Worm (Caenorhabditis elegans) whole organism, late embryonic: ENCODE data around the gene W03C9.5.

Experiments
- C08G9.2 ChIP-seq: sonication (generic microtip); optimal IDR thresholded peaks from 2 replicates; lab custom pipeline; 2016; ENCODE audit warnings: mild to moderate bottlenecking, missing genetic modification characterization, moderate library complexity, missing compliant biosample characterization
- C38D4.7 ChIP-seq: fragments of 200-800 bp; sonication (Bioruptor generic); optimal IDR thresholded peaks from 2 replicates; lab custom pipeline; 2018; ENCODE audit warnings: mild to moderate bottlenecking, missing genetic modification characterization, moderate library complexity, missing compliant biosample characterization
- F13H6.1 ChIP-seq: sonication (generic microtip); optimal IDR thresholded peaks from 2 replicates; lab custom pipeline; 2016; ENCODE audit warnings: missing genetic modification characterization, missing compliant biosample characterization
- T23F11.4 ChIP-seq: fragments of 200-800 bp; sonication (Bioruptor generic); optimal IDR thresholded peaks from 2 replicates; lab custom pipeline; 2018; ENCODE audit warnings: mild to moderate bottlenecking, missing genetic modification characterization, missing compliant biosample characterization
- Y22D7AL.16 ChIP-seq: sonication (generic microtip); optimal IDR thresholded peaks from 2 replicates; lab custom pipeline; 2016; ENCODE audit warnings: missing genetic modification characterization, missing compliant biosample characterization
- ahr-1 ChIP-seq: sonication (generic microtip); optimal IDR thresholded peaks from 2 replicates; lab custom pipeline; 2016; ENCODE audit warnings: missing genetic modification characterization, missing compliant biosample characterization
- ama-1 ChIP-seq: fragments of 150-350 bp; optimal IDR thresholded peaks from 2 replicates; lab custom pipeline; 2014
- ceh-14 ChIP-seq: sonication (generic microtip); optimal IDR thresholded peaks from 2 replicates; lab custom pipeline; 2016; ENCODE audit warnings: missing genotype, missing genetic modification characterization, missing compliant biosample characterization
- ceh-19 ChIP-seq: fragments of 200-800 bp; sonication (Bioruptor generic); optimal IDR thresholded peaks from 2 replicates; lab custom pipeline; 2018; ENCODE audit warnings: mild to moderate bottlenecking, missing genetic modification characterization, missing compliant biosample characterization
- ceh-2 ChIP-seq: sonication (generic microtip); optimal IDR thresholded peaks from 2 replicates; lab custom pipeline; 2016; ENCODE audit warnings: missing genotype, missing genetic modification characterization, missing compliant biosample characterization
- ceh-22 ChIP-seq: sonication (generic microtip); optimal IDR thresholded peaks from 2 replicates; lab custom pipeline; 2017; ENCODE audit warnings: missing biosample characterization, missing genetic modification characterization
- ceh-30 ChIP-seq: fragments of 150-350 bp; optimal IDR thresholded peaks from 2 replicates; lab custom pipeline; 2014; ENCODE audit warnings: missing biosample characterization, missing genetic modification characterization
- ceh-31 ChIP-seq: sonication (generic microtip); optimal IDR thresholded peaks from 2 replicates; lab custom pipeline; 2016; ENCODE audit warnings: missing genetic modification characterization, missing compliant biosample characterization
- ceh-45 ChIP-seq: fragments of 200-800 bp; sonication (Bioruptor generic); IDR thresholded peaks from 2 replicates; pipeline ENCODE4 v1.3.6; 2022; ENCODE audit warnings: missing genetic modification reagents, missing genetic modification characterization, missing compliant biosample characterization
- ceh-6 ChIP-seq: fragments of 200-800 bp; sonication (Bioruptor generic); optimal IDR thresholded peaks from 2 replicates; lab custom pipeline; 2018; ENCODE audit warnings: mild to moderate bottlenecking, missing genetic modification characterization, missing compliant biosample characterization
- che-1 ChIP-seq: sonication (generic microtip); optimal IDR thresholded peaks from 2 replicates; lab custom pipeline; 2016; ENCODE audit warnings: mild to moderate bottlenecking, missing genetic modification characterization, missing compliant biosample characterization
- dve-1 ChIP-seq: sonication (generic microtip); optimal IDR thresholded peaks from 2 replicates; lab custom pipeline; 2017; ENCODE audit warnings: antibody characterized with exemption, mild to moderate bottlenecking, missing genetic modification characterization, missing compliant biosample characterization
- elt-2 ChIP-seq: sonication (generic microtip); optimal IDR thresholded peaks from 2 replicates; lab custom pipeline; 2016; ENCODE audit warnings: missing genetic modification reagents, missing genetic modification characterization, missing compliant biosample characterization
- elt-4 ChIP-seq: sonication (generic microtip); optimal IDR thresholded peaks from 2 replicates; lab custom pipeline; 2016; ENCODE audit warnings: missing genetic modification characterization, missing compliant biosample characterization
- fax-1 ChIP-seq: sonication (generic microtip); optimal IDR thresholded peaks from 2 replicates; lab custom pipeline; 2016; ENCODE audit warnings: missing genotype, missing genetic modification characterization, missing compliant biosample characterization
- fkh-10 ChIP-seq: fragments of 150-350 bp; optimal IDR thresholded peaks from 2 replicates; lab custom pipeline; 2014; ENCODE audit warnings: missing biosample characterization, missing genetic modification reagents, missing genetic modification characterization
- fkh-6 ChIP-seq: sonication (generic microtip); optimal IDR thresholded peaks from 2 replicates; lab custom pipeline; 2016; ENCODE audit warnings: missing genetic modification characterization, missing compliant biosample characterization
- hlh-15 ChIP-seq: sonication (generic microtip); optimal IDR thresholded peaks from 2 replicates; lab custom pipeline; 2016; ENCODE audit warnings: missing genetic modification characterization, missing compliant biosample characterization
- hlh-30 ChIP-seq: sonication (generic microtip); optimal IDR thresholded peaks from 2 replicates; lab custom pipeline; 2017; ENCODE audit warnings: antibody characterized with exemption, missing genetic modification characterization, missing compliant biosample characterization; ENCODE audit not compliant: insufficient read depth
- hlh-8 ChIP-seq: sonication (generic microtip); optimal IDR thresholded peaks from 2 replicates; lab custom pipeline; 2016; ENCODE audit warnings: missing genotype, missing genetic modification characterization, missing compliant biosample characterization
- lim-6 ChIP-seq: sonication (generic microtip); optimal IDR thresholded peaks from 2 replicates; lab custom pipeline; 2016; ENCODE audit warnings: missing genetic modification characterization, missing compliant biosample characterization
- lin-11 ChIP-seq: fragments of 200-800 bp; sonication (Bioruptor generic); optimal IDR thresholded peaks from 2 replicates; lab custom pipeline; 2018; ENCODE audit warnings: mild to moderate bottlenecking, missing genetic modification characterization, missing compliant biosample characterization
- mec-3 ChIP-seq: sonication (generic microtip); optimal IDR thresholded peaks from 2 replicates; lab custom pipeline; 2016; ENCODE audit warnings: borderline replicate concordance, missing genetic modification characterization, missing compliant biosample characterization
- nfya-1 ChIP-seq: sonication (generic microtip); optimal IDR thresholded peaks from 2 replicates; lab custom pipeline; 2017; ENCODE audit warnings: missing genetic modification characterization, mild to moderate bottlenecking, missing compliant biosample characterization, antibody characterized with exemption, moderate library complexity
- nhr-11 ChIP-seq: fragments of 150-350 bp; optimal IDR thresholded peaks from 2 replicates; lab custom pipeline; 2014; ENCODE audit warnings: missing biosample characterization, missing genetic modification characterization
- nhr-232 ChIP-seq: sonication (generic microtip); optimal IDR thresholded peaks from 2 replicates; lab custom pipeline; 2016; ENCODE audit warnings: missing genetic modification characterization, missing compliant biosample characterization
- odd-2 ChIP-seq: sonication (generic microtip); optimal IDR thresholded peaks from 2 replicates; lab custom pipeline; 2017; ENCODE audit warnings: antibody characterized with exemption, mild to moderate bottlenecking, missing genetic modification characterization, missing compliant biosample characterization
- pag-3 ChIP-seq: sonication (generic microtip); optimal IDR thresholded peaks from 2 replicates; lab custom pipeline; 2016; ENCODE audit warnings: missing compliant biosample characterization, missing genetic modification characterization, borderline replicate concordance
- pax-1 ChIP-seq: fragments of 150-350 bp; optimal IDR thresholded peaks from 2 replicates; lab custom pipeline; 2014; ENCODE audit warnings: missing biosample characterization, missing genetic modification characterization
- pha-2 ChIP-seq: sonication (generic microtip); optimal IDR thresholded peaks from 2 replicates; lab custom pipeline; 2017; ENCODE audit warnings: mild to moderate bottlenecking, missing genetic modification characterization, missing compliant biosample characterization
- pha-4 ChIP-seq: fragments of 150-350 bp; optimal IDR thresholded peaks from 2 replicates; lab custom pipeline; 2018; ENCODE audit warnings: missing biosample characterization, missing genetic modification reagents, missing genetic modification characterization
- ref-2 ChIP-seq: sonication (generic microtip); optimal IDR thresholded peaks from 2 replicates; lab custom pipeline; 2016; ENCODE audit warnings: missing genetic modification characterization, missing compliant biosample characterization
- syd-9 ChIP-seq: sonication (generic microtip); optimal IDR thresholded peaks from 2 replicates; lab custom pipeline; 2016; ENCODE audit warnings: mild to moderate bottlenecking, missing genetic modification characterization, moderate library complexity, missing compliant biosample characterization
- tbx-2 ChIP-seq: sonication (generic microtip); optimal IDR thresholded peaks from 2 replicates; lab custom pipeline; 2016; ENCODE audit warnings: missing genetic modification characterization, missing compliant biosample characterization
- tbx-7 ChIP-seq: sonication (generic microtip); optimal IDR thresholded peaks from 2 replicates; lab custom pipeline; 2016; ENCODE audit warnings: missing genotype, missing genetic modification characterization, missing compliant biosample characterization
- ttx-3 ChIP-seq: sonication (generic microtip); optimal IDR thresholded peaks from 2 replicates; lab custom pipeline; 2016; ENCODE audit warnings: missing genetic modification reagents, missing genetic modification characterization, missing compliant biosample characterization
- unc-3 ChIP-seq, 2 experiments: fragments of 200-800 bp in 1 of 2; sonication (Bioruptor generic) in 1 of 2; sonication (generic microtip) in 1 of 2; conservative IDR thresholded peaks in 1 of 2; optimal IDR thresholded peaks in 1 of 2; 2 replicates each; pipeline versions ENCODE4 v1.3.6 to Lab custom; 2016 to 2022; ENCODE audit warnings: missing compliant biosample characterization in 2 of 2, missing genetic modification characterization in 2 of 2, missing genetic modification reagents in 1 of 2
- unc-42 ChIP-seq: sonication (generic microtip); optimal IDR thresholded peaks from 2 replicates; lab custom pipeline; 2016; ENCODE audit warnings: missing genotype, missing genetic modification characterization, missing compliant biosample characterization
- unc-55 ChIP-seq: sonication (generic microtip); optimal IDR thresholded peaks from 2 replicates; lab custom pipeline; 2017; ENCODE audit warnings: missing biosample characterization, missing genetic modification reagents, missing genetic modification characterization
- unc-86 ChIP-seq: sonication (generic microtip); optimal IDR thresholded peaks from 2 replicates; lab custom pipeline; 2016; ENCODE audit warnings: missing genetic modification characterization, missing compliant biosample characterization
- zip-5 ChIP-seq: sonication (generic microtip); optimal IDR thresholded peaks from 2 replicates; lab custom pipeline; 2016; ENCODE audit warnings: missing genetic modification characterization, missing compliant biosample characterization
- ztf-16 ChIP-seq: sonication (generic microtip); optimal IDR thresholded peaks from 2 replicates; lab custom pipeline; 2017; ENCODE audit warnings: missing genetic modification characterization, missing compliant biosample characterization

Gene W03C9.5

DNA sequence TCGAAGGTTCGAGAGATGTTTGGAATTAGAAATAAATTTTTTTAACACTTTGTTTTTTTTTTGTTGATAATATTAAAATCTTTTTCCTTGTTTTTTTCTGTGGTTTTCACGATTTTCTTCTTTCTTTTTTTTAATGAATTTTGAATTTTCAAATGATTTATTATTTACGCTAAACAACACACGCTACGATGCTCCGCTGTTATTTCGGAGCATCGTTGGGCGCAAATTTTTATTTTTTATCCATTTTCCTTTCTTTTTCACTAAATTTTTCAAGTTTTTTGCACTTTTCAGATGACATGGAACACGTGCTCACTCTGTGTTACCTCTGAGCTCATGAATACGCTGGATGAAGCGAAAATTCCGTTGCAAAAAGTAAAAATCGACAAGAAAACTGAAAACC lies 5.3 kb downstream of the W03C9.5 start, which contains the start of the genes W03C9.1 and W03C9.2:
TSS of gene W03C9.1 (minus strand) at position 46 of the 400 bp plus-strand sequence.
TSS of gene W03C9.2 (plus strand) at position 286 of the 400 bp plus-strand sequence.
- TF ChIP-seq lin-11 (tag; lab: Kevin White, UChicago) (no peak), unc-42 (no peak), fax-1 (tag; lab: Kevin White, UChicago) (no peak), ref-2 (tag; lab: Kevin White, UChicago) (no peak), C08G9.2 (tag; lab: Kevin White, UChicago) (no peak), che-1 (tag; lab: Kevin White, UChicago) (no peak), pha-2 (tag; lab: Kevin White, UChicago) (no peak), elt-2 (tag; lab: Kevin White, UChicago) (no peak), Y22D7AL.16 (tag; lab: Kevin White, UChicago) (no peak)

DNA sequence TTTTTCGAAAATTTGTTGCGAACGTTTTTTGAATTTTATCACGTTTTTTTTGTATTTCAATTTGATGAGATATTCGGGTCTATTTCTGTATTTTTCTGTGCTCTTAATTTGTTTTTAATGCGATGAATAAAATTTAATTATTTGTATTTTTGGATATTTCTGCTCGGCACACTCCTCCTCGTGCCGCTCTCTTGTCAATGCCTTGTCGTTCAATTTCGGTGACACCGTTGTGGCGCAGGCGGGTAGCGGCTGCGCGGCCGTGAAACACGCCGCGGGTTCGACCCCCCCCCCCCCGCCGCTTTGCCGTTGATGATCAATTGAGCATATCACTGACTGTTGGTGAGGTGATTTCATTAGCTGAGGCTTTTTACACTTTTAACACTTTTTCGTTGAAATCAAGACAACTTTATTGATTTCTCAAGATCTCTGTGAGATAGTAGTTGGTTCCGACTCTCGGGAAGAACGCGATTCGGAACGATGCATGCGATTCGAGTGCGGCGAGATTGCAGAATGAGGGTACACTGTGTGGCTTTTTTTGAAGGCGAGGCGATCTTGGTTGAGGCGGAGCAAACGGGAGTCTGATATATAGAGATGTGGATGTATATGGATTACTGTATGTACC lies 6.6 kb downstream of the W03C9.5 start:
- TF ChIP-seq nfya-1 (peak; percentile 92), lim-6 (tag; lab: Kevin White, UChicago) (peak; percentile 99), pha-2 (tag; lab: Kevin White, UChicago) (peak; percentile 98), hlh-30 (tag; lab: Kevin White, UChicago) (peak; percentile 87), fkh-6 (peak; percentile 98), ceh-22 (tag; lab: Kevin White, UChicago) (peak; percentile 59), pag-3 (tag; lab: Kevin White, UChicago) (peak; percentile 99), elt-2 (tag; lab: Kevin White, UChicago) (peak; percentile 100), F13H6.1 (tag; lab: Kevin White, UChicago) (peak; percentile 99), ttx-3 (tag; lab: Kevin White, UChicago) (peak; percentile 99), tbx-7 (tag; lab: Kevin White, UChicago) (peak; percentile 87), ceh-19 (GFP tag; lab: Kevin White, UChicago) (peak; percentile 99), ceh-6 (peak; percentile 100), unc-42 (peak; percentile 94), elt-4 (tag; lab: Kevin White, UChicago) (peak; percentile 98), hlh-8 (tag; lab: Kevin White, UChicago) (peak; percentile 98), pax-1 (tag; lab: Kevin White, UChicago) (no peak), mec-3 (tag; lab: Kevin White, UChicago) (peak; percentile 91), ceh-14 (tag; lab: Kevin White, UChicago) (peak; percentile 100), ceh-30 (tag; lab: Kevin White, UChicago) (peak; percentile 88), odd-2 (tag; lab: Kevin White, UChicago) (peak; percentile 89), unc-55 (GFP tag; lab: Kevin White, UChicago) (no peak), ahr-1 (tag; lab: Kevin White, UChicago) (peak; percentile 99), C08G9.2 (tag; lab: Kevin White, UChicago) (peak; percentile 94), hlh-15 (tag; lab: Kevin White, UChicago) (peak; percentile 99), unc-3 (GFP tag; conservative IDR thresholded peaks at IDR 0.05; lab: Robert Waterston, UW) (peak; percentile 100), unc-3 (tag; optimal IDR thresholded peaks at IDR 0.05; lab: Kevin White, UChicago) (peak; percentile 99), che-1 (tag; lab: Kevin White, UChicago) (peak; percentile 99), zip-5 (tag; lab: Kevin White, UChicago) (peak; percentile 95), ref-2 (tag; lab: Kevin White, UChicago) (peak; percentile 99), tbx-2 (tag; lab: Kevin White, UChicago) (peak; percentile 99), T23F11.4 (GFP tag; lab: Kevin White, UChicago) (peak; percentile 100), ceh-31 (tag; lab: Kevin White, UChicago) (peak; percentile 97), lin-11 (tag; lab: Kevin White, UChicago) (peak; percentile 98), ceh-2 (peak; percentile 99), fax-1 (tag; lab: Kevin White, UChicago) (peak; percentile 98), nhr-11 (no peak), ceh-45 (GFP tag; lab: Robert Waterston, UW) (peak; percentile 100), nhr-232 (tag; lab: Kevin White, UChicago) (peak; percentile 99), dve-1 (tag; lab: Kevin White, UChicago) (peak; percentile 96), unc-86 (tag; lab: Kevin White, UChicago) (peak; percentile 100), fkh-10 (GFP tag; lab: Kevin White, UChicago) (peak; percentile 89), ztf-16 (tag; lab: Kevin White, UChicago) (peak; percentile 100), syd-9 (tag; lab: Kevin White, UChicago) (peak; percentile 99), ama-1 (lab: Kevin White, UChicago) (no peak), pha-4 (no peak), C38D4.7 (peak; percentile 99)
